Worm (Caenorhabditis elegans): ENCODE results near the gene C05E11.6.

DNA sequence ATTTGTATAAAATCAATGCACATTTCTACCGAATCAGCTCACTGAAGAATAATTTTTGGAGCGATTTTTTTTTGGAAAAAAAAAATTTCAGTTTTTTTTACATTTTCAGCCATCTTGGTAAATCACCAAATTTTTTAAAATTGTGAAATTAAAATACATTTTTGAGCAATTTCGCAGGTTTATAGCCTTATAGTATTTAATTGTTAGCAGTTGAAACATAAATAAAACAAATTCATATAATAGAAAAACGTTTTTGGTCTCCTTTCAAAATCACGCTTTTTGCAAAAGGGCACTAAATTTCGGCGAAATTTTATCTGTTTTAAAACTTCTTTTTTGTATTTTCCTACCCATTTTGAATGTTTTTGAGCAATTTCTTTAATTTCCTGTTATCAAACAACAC is 16.6 kb downstream of the C05E11.6 start:
- no peak for TF ChIP-seq unc-39 (tag; optimal IDR thresholded peaks at IDR 0.05)
- no peak for TF ChIP-seq lin-13 (tag; optimal IDR thresholded peaks at IDR 0.05)
- no peak for TF ChIP-seq mep-1 (tag; optimal IDR thresholded peaks at IDR 0.05)
- no peak for TF ChIP-seq lin-32 (GFP tag; optimal IDR thresholded peaks at IDR 0.05)
- TF ChIP-seq elt-1 (tag; optimal IDR thresholded peaks at IDR 0.05; ENCODE audit: borderline replicate concordance, insufficient read depth): no peak
- TF ChIP-seq tbx-8 (GFP tag; optimal IDR thresholded peaks at IDR 0.05): no peak
- TF ChIP-seq nhr-12 (tag; optimal IDR thresholded peaks at IDR 0.05): no peak
- TF ChIP-seq pha-4 (tag; optimal IDR thresholded peaks at IDR 0.05): no peak
- no peak for TF ChIP-seq blmp-1 (tag; optimal IDR thresholded peaks at IDR 0.05)
- no peak for TF ChIP-seq flh-1 (GFP tag; optimal IDR thresholded peaks at IDR 0.05)
- TF ChIP-seq nhr-76 (tag; optimal IDR thresholded peaks at IDR 0.05): no peak
- TF ChIP-seq snpc-4 (tag; optimal IDR thresholded peaks at IDR 0.05): no peak
- TF ChIP-seq ces-1 (GFP tag; optimal IDR thresholded peaks at IDR 0.05): no peak
- no peak for TF ChIP-seq ztf-11 (tag; optimal IDR thresholded peaks at IDR 0.05)
